Fruit fly (Drosophila melanogaster) whole organism, embryonic: ENCODE measurements around the gene SkpA.
A peak's percentile ranks its signal among the peaks of the same experiment; 100 is the strongest.

ENCODE experiments used
- CG10321 ChIP-seq: fragments of 200-800 bp; sonication (Bioruptor generic); IDR thresholded peaks from 2 replicates; pipeline ENCODE4 v1.3.6; 2022; ENCODE audit warnings: missing biosample characterization, missing genetic modification characterization
- CG10431 ChIP-seq: fragments of 200-800 bp; sonication (Bioruptor generic); optimal IDR thresholded peaks from 3 replicates; lab custom pipeline; 2018; ENCODE audit warnings: missing biosample characterization, mild to moderate bottlenecking, missing genetic modification characterization
- CG12155 ChIP-seq: fragments of 200-800 bp; sonication (Bioruptor generic); optimal IDR thresholded peaks from 3 replicates; lab custom pipeline; 2016; ENCODE audit warnings: missing biosample characterization, missing genetic modification characterization
- CG12391 ChIP-seq: fragments of 200-800 bp; sonication (Bioruptor generic); optimal IDR thresholded peaks from 3 replicates; lab custom pipeline; 2018; ENCODE audit warnings: missing biosample characterization, mild to moderate bottlenecking, missing genetic modification characterization, moderate library complexity
- CG13424 ChIP-seq: fragments of 200-800 bp; sonication (Bioruptor generic); optimal IDR thresholded peaks from 2 replicates; lab custom pipeline; 2019; ENCODE audit warnings: missing biosample characterization, mild to moderate bottlenecking, missing genetic modification characterization, moderate library complexity
- CG14441 ChIP-seq: fragments of 200-800 bp; sonication (Bioruptor generic); IDR thresholded peaks from 2 replicates; pipeline ENCODE4 v1.3.6; 2022; ENCODE audit warnings: missing biosample characterization, missing genetic modification characterization
- CG17328 ChIP-seq: fragments of 200-800 bp; sonication (Bioruptor generic); IDR thresholded peaks from 2 replicates; pipeline ENCODE4 v1.3.6; 2022; ENCODE audit warnings: missing biosample characterization, missing genetic modification characterization
- CG1832 ChIP-seq: fragments of 200-800 bp; sonication (Bioruptor generic); optimal IDR thresholded peaks from 2 replicates; lab custom pipeline; 2017; ENCODE audit warnings: missing biosample characterization, mild to moderate bottlenecking, missing genetic modification characterization, inconsistent platforms
- CG18619 ChIP-seq: fragments of 200-800 bp; sonication (Bioruptor generic); optimal IDR thresholded peaks from 3 replicates; lab custom pipeline; 2017; ENCODE audit warnings: missing biosample characterization, mild to moderate bottlenecking, missing genetic modification characterization
- CG18764 ChIP-seq: fragments of 200-800 bp; sonication (Bioruptor generic); optimal IDR thresholded peaks from 3 replicates; lab custom pipeline; 2016; ENCODE audit warnings: missing biosample characterization, missing genetic modification characterization
- CG2678 ChIP-seq: fragments of 200-800 bp; sonication (Bioruptor generic); optimal IDR thresholded peaks from 3 replicates; lab custom pipeline; 2019; ENCODE audit warnings: missing biosample characterization, mild to moderate bottlenecking, missing genetic modification characterization, moderate library complexity
- CG34422 ChIP-seq: fragments of 200-800 bp; sonication (Bioruptor generic); IDR thresholded peaks from 3 replicates; pipeline ENCODE4 v1.3.6; 2022; ENCODE audit warnings: missing biosample characterization, missing genetic modification characterization
- CG3838 ChIP-seq: fragments of 200-800 bp; sonication (Bioruptor generic); optimal IDR thresholded peaks from 3 replicates; lab custom pipeline; 2016; ENCODE audit warnings: missing biosample characterization, missing genetic modification characterization
- CG4404 ChIP-seq: fragments of 200-800 bp; sonication (Bioruptor generic); IDR thresholded peaks from 2 replicates; pipeline ENCODE4 v1.3.6; 2022; ENCODE audit warnings: missing biosample characterization, missing genetic modification characterization
- CG4617 ChIP-seq: fragments of 200-800 bp; sonication (Bioruptor generic); optimal IDR thresholded peaks from 3 replicates; lab custom pipeline; 2016; ENCODE audit warnings: missing biosample characterization, missing genetic modification characterization, borderline replicate concordance
- CG5180 ChIP-seq: fragments of 200-800 bp; sonication (Bioruptor generic); optimal IDR thresholded peaks from 3 replicates; lab custom pipeline; 2017; ENCODE audit warnings: missing biosample characterization, missing genetic modification characterization, mild to moderate bottlenecking, moderate library complexity, missing genetic modification reagents
- CG7963 ChIP-seq: fragments of 200-800 bp; sonication (Bioruptor generic); IDR thresholded peaks from 3 replicates; pipeline ENCODE4 v1.3.6; 2022; ENCODE audit warnings: missing biosample characterization, missing genetic modification characterization; ENCODE audit not compliant: partially characterized antibody
- CG7987 ChIP-seq: fragments of 200-800 bp; sonication (Bioruptor generic); optimal IDR thresholded peaks from 2 replicates; lab custom pipeline; 2018; ENCODE audit warnings: missing biosample characterization, mild to moderate bottlenecking, missing genetic modification characterization, moderate library complexity
- CG9797 ChIP-seq: fragments of 200-800 bp; sonication (Bioruptor generic); optimal IDR thresholded peaks from 3 replicates; lab custom pipeline; 2018; ENCODE audit warnings: missing biosample characterization, mild to moderate bottlenecking, missing genetic modification characterization
- CG9932 ChIP-seq: fragments of 200-800 bp; sonication (Bioruptor generic); IDR thresholded peaks from 2 replicates; pipeline ENCODE4 v1.3.6; 2022; ENCODE audit warnings: missing biosample characterization, missing genetic modification characterization
- D19B ChIP-seq: fragments of 200-800 bp; sonication (Bioruptor generic); optimal IDR thresholded peaks from 2 replicates; lab custom pipeline; 2017; ENCODE audit warnings: missing biosample characterization, mild to moderate bottlenecking, missing genetic modification characterization
- Dad ChIP-seq: fragments of 200-800 bp; sonication (Bioruptor generic); optimal IDR thresholded peaks from 3 replicates; lab custom pipeline; 2016; ENCODE audit warnings: missing biosample characterization, missing genetic modification characterization
- Dfd ChIP-seq, 2 experiments: fragments of >200 bp; optimal IDR thresholded peaks; 2 replicates each; lab custom pipeline; 2017; ENCODE audit warnings: missing biosample characterization in 2 of 2, missing genetic modification characterization in 2 of 2
- Dll ChIP-seq: fragments of 200-800 bp; sonication (Bioruptor generic); IDR thresholded peaks from 4 replicates; pipeline ENCODE4 v1.3.6; 2022; ENCODE audit warnings: missing biosample characterization, missing genetic modification characterization; ENCODE audit not compliant: partially characterized antibody
- Hmr ChIP-seq: fragments of 200-800 bp; sonication (Bioruptor generic); optimal IDR thresholded peaks from 3 replicates; lab custom pipeline; 2017; ENCODE audit warnings: mild to moderate bottlenecking, missing biosample characterization, missing genetic modification reagents, missing genetic modification characterization
- NC2α ChIP-seq: fragments of 200-800 bp; sonication (Bioruptor generic); optimal IDR thresholded peaks from 2 replicates; lab custom pipeline; 2016; ENCODE audit warnings: missing biosample characterization, missing genetic modification characterization
- Nf-YB ChIP-seq: fragments of 200-800 bp; sonication (Bioruptor generic); optimal IDR thresholded peaks from 3 replicates; lab custom pipeline; 2019; ENCODE audit warnings: missing biosample characterization, mild to moderate bottlenecking, missing genetic modification characterization, moderate library complexity
- Nf-YC ChIP-seq: fragments of 200-800 bp; optimal IDR thresholded peaks from 3 replicates; lab custom pipeline; 2019; ENCODE audit warnings: missing biosample characterization, mild to moderate bottlenecking, missing genetic modification characterization, moderate library complexity
- PHDP ChIP-seq: fragments of 200-800 bp; sonication (Bioruptor generic); optimal IDR thresholded peaks from 3 replicates; lab custom pipeline; 2018; ENCODE audit warnings: missing biosample characterization, mild to moderate bottlenecking, missing genetic modification characterization, moderate library complexity
- Sox100B ChIP-seq: fragments of 200-800 bp; sonication (Bioruptor generic); optimal IDR thresholded peaks from 3 replicates; lab custom pipeline; 2018; ENCODE audit warnings: missing biosample characterization, mild to moderate bottlenecking, missing genetic modification characterization
- abd-A ChIP-seq: fragments of 200-800 bp; sonication (Bioruptor generic); optimal IDR thresholded peaks from 3 replicates; lab custom pipeline; 2019; ENCODE audit warnings: missing biosample characterization, mild to moderate bottlenecking, missing genetic modification characterization, moderate library complexity
- al ChIP-seq: fragments of 200-800 bp; sonication (Bioruptor generic); IDR thresholded peaks from 2 replicates; pipeline ENCODE4 v1.3.6; 2022; ENCODE audit warnings: missing biosample characterization, missing genetic modification characterization
- aop ChIP-seq: fragments of 200-800 bp; sonication (Bioruptor generic); IDR thresholded peaks from 2 replicates; pipeline ENCODE4 v1.3.6; 2022; ENCODE audit warnings: missing biosample characterization, missing genetic modification characterization
- chinmo ChIP-seq: fragments of 200-800 bp; sonication (Bioruptor generic); IDR thresholded peaks from 4 replicates; pipeline ENCODE4 v1.3.6; 2022; ENCODE audit warnings: missing biosample characterization, missing genetic modification characterization; ENCODE audit not compliant: partially characterized antibody
- crp ChIP-seq, 2 experiments: fragments of 200-800 bp; sonication (Bioruptor generic); optimal IDR thresholded peaks; 2 replicates in 1 of 2; 3 replicates in 1 of 2; lab custom pipeline; 2017; ENCODE audit warnings: missing biosample characterization in 2 of 2, missing genetic modification characterization in 2 of 2, mild to moderate bottlenecking in 1 of 2, moderate library complexity in 1 of 2
- ewg ChIP-seq: fragments of 200-800 bp; sonication (Bioruptor generic); optimal IDR thresholded peaks from 3 replicates; lab custom pipeline; 2017; ENCODE audit warnings: mild to moderate bottlenecking, missing biosample characterization, missing genetic modification reagents, missing genetic modification characterization
- nmo ChIP-seq: fragments of 200-800 bp; sonication (Bioruptor generic); optimal IDR thresholded peaks from 2 replicates; lab custom pipeline; 2018; ENCODE audit warnings: missing biosample characterization, mild to moderate bottlenecking, missing genetic modification characterization, moderate library complexity
- onecut ChIP-seq: fragments of 200-800 bp; sonication (Bioruptor generic); IDR thresholded peaks from 2 replicates; pipeline ENCODE4 v1.3.6; 2022; ENCODE audit warnings: missing biosample characterization, missing genetic modification characterization
- otp ChIP-seq: fragments of 200-800 bp; sonication (Bioruptor generic); IDR thresholded peaks from 3 replicates; pipeline ENCODE4, ENCODE4 v1.3.6; 2022; ENCODE audit warnings: missing biosample characterization, missing genetic modification characterization
- phol ChIP-seq: fragments of 200-800 bp; sonication (Bioruptor generic); optimal IDR thresholded peaks from 3 replicates; lab custom pipeline; 2018; ENCODE audit warnings: missing biosample characterization, mild to moderate bottlenecking, missing genetic modification characterization, moderate library complexity
- run ChIP-seq: fragments of 200-800 bp; sonication (Bioruptor generic); optimal IDR thresholded peaks from 3 replicates; lab custom pipeline; 2018; ENCODE audit warnings: missing biosample characterization, mild to moderate bottlenecking, missing genetic modification characterization
- seq ChIP-seq: fragments of 200-800 bp; sonication (Bioruptor generic); IDR thresholded peaks from 2 replicates; pipeline ENCODE4 v1.3.6; 2022; ENCODE audit warnings: missing biosample characterization, missing genetic modification characterization
- stc ChIP-seq: fragments of 200-800 bp; sonication (Bioruptor generic); IDR thresholded peaks from 2 replicates; pipeline ENCODE4 v1.3.6; 2022; ENCODE audit warnings: missing biosample characterization, missing genetic modification characterization
- twi ChIP-seq: fragments of 200-800 bp; optimal IDR thresholded peaks from 2 replicates; lab custom pipeline; 2019; ENCODE audit warnings: missing biosample characterization, mild to moderate bottlenecking, missing genetic modification characterization, moderate library complexity

Gene SkpA

dm6 chrX:655492-656379 lies at the start of gene SkpA, which contains the start of gene Hmt4-20 (continued):
- TF ChIP-seq CG12391 (tag; lab: Kevin White, UChicago) (no peak), CG1832 (GFP tag; lab: Kevin White, UChicago) (peak; percentile 84), CG2678 (no peak), stc (GFP tag; lab: Robert Waterston, UW) (no peak), CG34422 (no peak; the same call in 2 of the 3 replicates), CG13424 (no peak), D19B (GFP tag; lab: Kevin White, UChicago) (no peak), CG18619 (GFP tag; lab: Kevin White, UChicago) (no peak), CG12155 (GFP tag; lab: Kevin White, UChicago) (peak; percentile 18), Dll (peak; percentile 90), onecut (GFP tag; lab: Robert Waterston, UW) (no peak), Hmr (GFP tag; lab: Kevin White, UChicago) (peak; percentile 14), CG3838 (GFP tag; lab: Kevin White, UChicago) (no peak), CG5180 (GFP tag; lab: Kevin White, UChicago) (no peak), Dfd (GFP tag; optimal IDR thresholded peaks at IDR 0.05; lab: Kevin White, UChicago) (no peak), Sox100B (GFP tag; lab: Kevin White, UChicago) (no peak), CG4617 (GFP tag; lab: Kevin White, UChicago) (peak; percentile 89), nmo (GFP tag; lab: Kevin White, UChicago) (peak; percentile 61), CG9932 (GFP tag; lab: Robert Waterston, UW) (peak; percentile 57), ewg (GFP tag; lab: Kevin White, UChicago) (peak; percentile 14), CG7963 (GFP tag; lab: Robert Waterston, UW) (peak; percentile 88), CG9797 (peak; percentile 92)

dm6 chrX:610048-610447 lies 45.9 kb upstream of the SkpA start:
- TF ChIP-seq CG14441 (no peak), CG7987 (GFP tag; lab: Kevin White, UChicago) (no peak), Nf-YC (tag; lab: Kevin White, UChicago) (peak; percentile 95), aop (GFP tag; lab: Robert Waterston, UW) (no peak), CG17328 (GFP tag; lab: Robert Waterston, UW) (no peak), Dad (GFP tag; lab: Kevin White, UChicago) (no peak), run (tag; lab: Kevin White, UChicago) (no peak), twi (tag; lab: Kevin White, UChicago) (no peak), CG10431 (GFP tag; lab: Kevin White, UChicago) (no peak), crp (GFP tag; optimal IDR thresholded peaks at IDR 0.05; lab: Kevin White, UChicago) (no peak), otp (GFP tag; lab: Robert Waterston, UW) (no peak), CG18764 (GFP tag; lab: Kevin White, UChicago) (no peak), CG1832 (GFP tag; lab: Kevin White, UChicago) (peak; percentile 21), CG10321 (GFP tag; lab: Robert Waterston, UW) (peak; percentile 75), CG4404 (GFP tag; lab: Robert Waterston, UW) (no peak), PHDP (tag; lab: Kevin White, UChicago) (no peak), seq (GFP tag; lab: Robert Waterston, UW) (peak; percentile 53; the same call in 1 of the 2 replicates), phol (tag; lab: Kevin White, UChicago) (peak; percentile 13), chinmo (no peak), NC2α (GFP tag; lab: Kevin White, UChicago) (no peak), abd-A (tag; lab: Kevin White, UChicago) (no peak), Nf-YB (peak; percentile 93), stc (GFP tag; lab: Robert Waterston, UW) (no peak), al (GFP tag; lab: Robert Waterston, UW) (no peak)
